Fruit fly (Drosophila melanogaster): Measurements from ENCODE around the gene Nprl2.
A peak's percentile ranks its signal among the peaks of the same experiment; 100 is the strongest.

The Nprl2 gene

DNA sequence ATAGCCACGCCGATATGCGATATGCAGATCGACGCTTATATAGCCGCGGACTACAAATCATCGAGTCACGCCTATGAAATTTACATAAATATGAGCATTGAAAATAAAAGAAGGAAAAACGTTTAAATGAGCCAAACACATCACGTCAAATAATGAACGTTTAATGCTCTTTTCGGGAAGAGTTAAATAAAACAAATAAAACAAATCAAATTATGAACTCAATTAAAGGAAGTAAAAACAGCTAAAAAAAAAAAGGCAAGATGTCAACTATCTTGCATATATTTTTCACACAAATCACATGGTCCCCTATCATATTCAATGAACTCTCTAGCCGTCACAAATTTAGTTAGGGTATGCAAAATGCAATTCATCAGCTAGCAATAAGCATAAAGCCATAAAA is 16.5 kb downstream of the Nprl2 start (continued):
- TF ChIP-seq CG3065 (GFP tag; optimal IDR thresholded peaks at IDR 0.05) (no peak), Atf-2 (GFP tag; optimal IDR thresholded peaks at IDR 0.05) (no peak), sens (GFP tag) (peak; percentile 51), CG12236 (GFP tag; optimal IDR thresholded peaks at IDR 0.05) (no peak), Opbp (GFP tag; IDR thresholded peaks at IDR 0.05; ENCODE audit: partially characterized antibody) (no peak), CG9437 (GFP tag; optimal IDR thresholded peaks at IDR 0.05) (no peak), CG12942 (GFP tag; optimal IDR thresholded peaks at IDR 0.05) (no peak), stc (GFP tag; IDR thresholded peaks at IDR 0.05) (peak; percentile 38; the same call in 1 of the 2 replicates), CG32767 (GFP tag; IDR thresholded peaks at IDR 0.05) (no peak), Eip74EF (GFP tag; optimal IDR thresholded peaks at IDR 0.05) (peak in 1 of 2 experiments; percentile 5), ase (GFP tag; IDR thresholded peaks at IDR 0.05) (0 out of 3 replicates have a peak, but pooled peaks have one; percentile 16), CG17361 (GFP tag; IDR thresholded peaks at IDR 0.05) (no peak), hbn (GFP tag; IDR thresholded peaks at IDR 0.05; ENCODE audit: partially characterized antibody) (no peak), tna (GFP tag; IDR thresholded peaks at IDR 0.05; ENCODE audit: partially characterized antibody) (no peak), CG10321 (GFP tag; IDR thresholded peaks at IDR 0.05) (no peak), CG8924 (tag; optimal IDR thresholded peaks at IDR 0.05) (peak; percentile 14), CG4617 (GFP tag; optimal IDR thresholded peaks at IDR 0.05; ENCODE audit: borderline replicate concordance) (no peak), pnt (GFP tag; optimal IDR thresholded peaks at IDR 0.05) (peak; percentile 14), Jarid2 (GFP tag; optimal IDR thresholded peaks at IDR 0.05) (no peak), ara (GFP tag; IDR thresholded peaks at IDR 0.05) (no peak), NK7.1 (GFP tag; optimal IDR thresholded peaks at IDR 0.05) (no peak), CG6689 (GFP tag; IDR thresholded peaks at IDR 0.05) (peak; percentile 30; the same call in 1 of the 2 replicates), Sin3A (optimal IDR thresholded peaks at IDR 0.05) (no peak), CG4730 (GFP tag; IDR thresholded peaks at IDR 0.05) (no peak), CG11456 (GFP tag; IDR thresholded peaks at IDR 0.05) (no peak), CG9797 (GFP tag; optimal IDR thresholded peaks at IDR 0.05) (no peak), Tbp (GFP tag; optimal IDR thresholded peaks at IDR 0.05) (no peak), Nf-YB (GFP tag; optimal IDR thresholded peaks at IDR 0.05) (no peak), Antp (GFP tag; optimal IDR thresholded peaks at IDR 0.05) (peak; percentile 5), CG12391 (tag; optimal IDR thresholded peaks at IDR 0.05) (peak; percentile 5), Neu2 (GFP tag; optimal IDR thresholded peaks at IDR 0.05; ENCODE audit: borderline replicate concordance) (no peak), CG11504 (tag; optimal IDR thresholded peaks at IDR 0.05) (peak; percentile 65), onecut (GFP tag; IDR thresholded peaks at IDR 0.05) (0 out of 2 replicates have a peak, but pooled peaks have one; percentile 10), CG14667 (GFP tag; IDR thresholded peaks at IDR 0.05) (no peak), disco-r (GFP tag; optimal IDR thresholded peaks at IDR 0.05) (no peak), kah (GFP tag; optimal IDR thresholded peaks at IDR 0.05) (no peak), CG18011 (GFP tag; optimal IDR thresholded peaks at IDR 0.05) (no peak), az2 (GFP tag; optimal IDR thresholded peaks at IDR 0.05) (no peak), so (GFP tag; IDR thresholded peaks at IDR 0.05) (peak; percentile 59; the same call in 2 of the 3 replicates), CG3838 (GFP tag; optimal IDR thresholded peaks at IDR 0.05) (no peak), dan (GFP tag; IDR thresholded peaks at IDR 0.05) (no peak), CG1603 (tag; optimal IDR thresholded peaks at IDR 0.05) (no peak), CG18476 (GFP tag; optimal IDR thresholded peaks at IDR 0.05) (no peak), D19B (GFP tag; optimal IDR thresholded peaks at IDR 0.05) (no peak), vfl (GFP tag; optimal IDR thresholded peaks at IDR 0.05) (no peak), CG13894 (tag; optimal IDR thresholded peaks at IDR 0.05) (no peak), CG33213 (GFP tag; optimal IDR thresholded peaks at IDR 0.05) (no peak), CG34422 (GFP tag; IDR thresholded peaks at IDR 0.05) (no peak), aop (GFP tag; IDR thresholded peaks at IDR 0.05) (no peak), dmrt99B (tag; optimal IDR thresholded peaks at IDR 0.05) (peak; percentile 66), Hsf (GFP tag; optimal IDR thresholded peaks at IDR 0.05) (no peak), phol (tag; optimal IDR thresholded peaks at IDR 0.05) (no peak)
